Fruit fly (Drosophila melanogaster) whole organism, prepupa: ENCODE data around the gene CG14270.

Experiments used
- Blimp-1 ChIP-seq: fragments of 200-800 bp; sonication (Bioruptor generic); optimal IDR thresholded peaks from 3 replicates; lab custom pipeline; 2017; ENCODE audit warnings: missing biosample characterization, missing genetic modification characterization, mild to moderate bottlenecking, moderate library complexity, missing genetic modification reagents
- CG11902 ChIP-seq: fragments of 200-800 bp; sonication (Bioruptor generic); optimal IDR thresholded peaks from 3 replicates; lab custom pipeline; 2016; ENCODE audit warnings: missing biosample characterization, missing genetic modification characterization
- CG15336 ChIP-seq: fragments of 200-800 bp; sonication (Bioruptor generic); IDR thresholded peaks from 2 replicates; pipeline ENCODE4 v1.3.6; 2022; ENCODE audit warnings: missing biosample characterization, missing genetic modification characterization
- Gug ChIP-seq: fragments of 200-800 bp; sonication (Bioruptor generic); IDR thresholded peaks from 2 replicates; pipeline ENCODE4 v1.3.6; 2022; ENCODE audit warnings: missing biosample characterization, missing genetic modification characterization
- Hr39 ChIP-seq: fragments of 200-800 bp; sonication (Bioruptor generic); optimal IDR thresholded peaks from 2 replicates; lab custom pipeline; 2016; ENCODE audit warnings: missing biosample characterization, missing genetic modification characterization
- OdsH ChIP-seq: fragments of 200-800 bp; sonication (Bioruptor generic); optimal IDR thresholded peaks from 3 replicates; lab custom pipeline; 2016; ENCODE audit warnings: missing biosample characterization, missing genetic modification characterization
- Smox ChIP-seq: fragments of 200-800 bp; sonication (Bioruptor generic); optimal IDR thresholded peaks from 3 replicates; lab custom pipeline; 2016; ENCODE audit warnings: missing biosample characterization, missing genetic modification characterization
- Sox102F ChIP-seq: fragments of 200-800 bp; sonication (Bioruptor generic); optimal IDR thresholded peaks from 2 replicates; lab custom pipeline; 2016; ENCODE audit warnings: missing biosample characterization, mild to moderate bottlenecking, missing genetic modification characterization
- achi ChIP-seq: fragments of 200-800 bp; sonication (Bioruptor generic); optimal IDR thresholded peaks from 3 replicates; lab custom pipeline; 2016; ENCODE audit warnings: missing biosample characterization, missing genetic modification characterization
- fd59A ChIP-seq: fragments of 200-800 bp; sonication (Bioruptor generic); optimal IDR thresholded peaks from 2 replicates; lab custom pipeline; 2017; ENCODE audit warnings: missing biosample characterization, mild to moderate bottlenecking, missing genetic modification characterization, missing genetic modification reagents
- net ChIP-seq: fragments of 200-800 bp; sonication (Bioruptor generic); optimal IDR thresholded peaks from 3 replicates; lab custom pipeline; 2016; ENCODE audit warnings: missing biosample characterization, missing genetic modification characterization
- vri ChIP-seq: fragments of 200-800 bp; sonication (Bioruptor generic); optimal IDR thresholded peaks from 3 replicates; lab custom pipeline; 2016; ENCODE audit warnings: missing biosample characterization, mild to moderate bottlenecking, missing genetic modification characterization

DNA sequence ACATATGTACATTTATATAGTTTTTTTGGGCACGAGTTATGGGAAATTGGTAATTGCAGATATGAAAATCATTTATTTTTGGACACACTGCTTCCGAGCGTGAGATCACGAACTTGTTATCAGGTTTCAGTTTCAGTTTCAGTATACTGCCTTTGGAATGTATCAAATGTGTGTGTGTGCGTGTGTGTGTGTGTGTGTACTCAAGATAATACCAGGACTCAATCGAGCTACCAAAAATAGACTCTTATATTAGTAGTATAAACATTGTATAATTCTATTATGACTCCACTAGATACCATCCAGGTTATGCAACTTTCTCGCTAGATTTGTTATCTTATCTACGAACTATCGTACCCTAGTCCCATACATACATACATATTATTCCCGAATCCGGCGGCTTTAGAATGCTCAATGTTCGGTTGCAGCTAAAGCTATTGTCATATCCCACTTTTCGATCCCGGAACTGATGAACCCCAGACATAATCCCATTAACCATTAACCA, 36.2 kb downstream of the CG14270 start, which contains the start of gene CG12535:
- no peak for TF ChIP-seq vri
- TF ChIP-seq CG11902 (GFP tag; lab: Kevin White, UChicago): no peak
- TF ChIP-seq fd59A (GFP tag; lab: Kevin White, UChicago): no peak
- TF ChIP-seq Gug (GFP tag; lab: Robert Waterston, UW): no peak
- no peak for TF ChIP-seq Hr39
- no peak for TF ChIP-seq CG15336 (GFP tag; lab: Robert Waterston, UW)
- no peak for TF ChIP-seq achi (GFP tag; lab: Kevin White, UChicago)
- TF ChIP-seq Smox (GFP tag; lab: Kevin White, UChicago): no peak
- no peak for TF ChIP-seq net
- no peak for TF ChIP-seq Blimp-1 (GFP tag; lab: Kevin White, UChicago)
- TF ChIP-seq OdsH: no peak
- no peak for TF ChIP-seq Sox102F (GFP tag; lab: Kevin White, UChicago)
